Fruit fly (Drosophila melanogaster) whole organism, wandering third instar larva: Measurements from ENCODE around the gene EMC4.

Source experiments
- Abd-B ChIP-seq: fragments of >200 bp; optimal IDR thresholded peaks from 2 replicates; lab custom pipeline; 2017; ENCODE audit warnings: missing biosample characterization, missing genetic modification characterization
- CG32264 ChIP-seq: fragments of 200-800 bp; sonication (Bioruptor generic); optimal IDR thresholded peaks from 2 replicates; lab custom pipeline; 2016; ENCODE audit warnings: missing biosample characterization, missing genetic modification characterization
- CG9705 ChIP-seq: fragments of 200-800 bp; sonication (Bioruptor generic); optimal IDR thresholded peaks from 2 replicates; lab custom pipeline; 2018; ENCODE audit warnings: missing biosample characterization, mild to moderate bottlenecking, missing genetic modification characterization
- CrebA ChIP-seq: fragments of 200-800 bp; sonication (Bioruptor generic); optimal IDR thresholded peaks from 2 replicates; lab custom pipeline; 2016; ENCODE audit warnings: missing biosample characterization, mild to moderate bottlenecking, missing genetic modification characterization, borderline replicate concordance
- Dfd ChIP-seq: fragments of >200 bp; optimal IDR thresholded peaks from 2 replicates; lab custom pipeline; 2017; ENCODE audit warnings: missing biosample characterization, missing genetic modification characterization
- Dif ChIP-seq: fragments of 200-275, 200-300 bp; sonication (Bioruptor generic); optimal IDR thresholded peaks from 2 replicates; lab custom pipeline; 2018; ENCODE audit warnings: missing biosample characterization, missing genetic modification characterization; ENCODE audit not compliant: partially characterized antibody
- GATAd ChIP-seq: sonication (Bioruptor generic); optimal IDR thresholded peaks from 2 replicates; lab custom pipeline; 2016; ENCODE audit warnings: missing biosample characterization, missing genetic modification characterization
- HLH106 ChIP-seq: fragments of 200-800 bp; optimal IDR thresholded peaks from 3 replicates; lab custom pipeline; 2019; ENCODE audit warnings: missing biosample characterization, mild to moderate bottlenecking, missing genetic modification characterization, moderate library complexity
- Hnf4 ChIP-seq: fragments of 200-800 bp; sonication (Bioruptor generic); optimal IDR thresholded peaks from 2 replicates; lab custom pipeline; 2016; ENCODE audit warnings: missing biosample characterization, mild to moderate bottlenecking, missing genetic modification characterization
- Hr78 ChIP-seq: fragments of >200 bp; optimal IDR thresholded peaks from 2 replicates; lab custom pipeline; 2017; ENCODE audit warnings: missing biosample characterization, missing genetic modification characterization
- Hr83 ChIP-seq: fragments of 200-300 bp; sonication (Bioruptor generic); optimal IDR thresholded peaks from 2 replicates; lab custom pipeline; 2016; ENCODE audit warnings: missing biosample characterization, mild to moderate bottlenecking, missing genetic modification characterization, moderate library complexity; ENCODE audit not compliant: poor library complexity, severe bottlenecking
- Jra ChIP-seq: sonication (Bioruptor generic); optimal IDR thresholded peaks from 2 replicates; lab custom pipeline; 2016; ENCODE audit warnings: missing biosample characterization, missing genetic modification characterization
- Mio ChIP-seq: sonication (Bioruptor generic); optimal IDR thresholded peaks from 2 replicates; lab custom pipeline; 2016; ENCODE audit warnings: missing biosample characterization, missing genetic modification characterization
- Myc ChIP-seq: fragments of >200 bp; optimal IDR thresholded peaks from 2 replicates; lab custom pipeline; 2017
- N ChIP-seq: fragments of >200 bp; optimal IDR thresholded peaks from 2 replicates; lab custom pipeline; 2018; ENCODE audit warnings: missing biosample characterization, missing external identifiers, missing genetic modification characterization
- OdsH ChIP-seq: fragments of 200-800 bp; sonication (Bioruptor generic); optimal IDR thresholded peaks from 2 replicates; lab custom pipeline; 2016; ENCODE audit warnings: missing biosample characterization, mild to moderate bottlenecking, missing genetic modification characterization
- Rel ChIP-seq, 2 experiments: fragments of 200-800 bp; sonication (Bioruptor generic) in 1 of 2; optimal IDR thresholded peaks; 2 replicates in 1 of 2; 3 replicates in 1 of 2; lab custom pipeline; 2016 to 2019; ENCODE audit warnings: mild to moderate bottlenecking in 2 of 2, missing biosample characterization in 2 of 2, missing genetic modification characterization in 2 of 2, moderate library complexity in 1 of 2
- Sp1 ChIP-seq: fragments of 200-800 bp; sonication (Bioruptor generic); optimal IDR thresholded peaks from 3 replicates; lab custom pipeline; 2019; ENCODE audit warnings: missing biosample characterization, mild to moderate bottlenecking, missing genetic modification characterization, moderate library complexity
- Vsx2 ChIP-seq: fragments of 200-300, 225-300 bp; sonication (Bioruptor generic); optimal IDR thresholded peaks from 2 replicates; lab custom pipeline; 2018; ENCODE audit warnings: missing biosample characterization, missing genetic modification characterization; ENCODE audit not compliant: partially characterized antibody
- br ChIP-seq: fragments of 200-800 bp; sonication (Bioruptor generic); optimal IDR thresholded peaks from 2 replicates; lab custom pipeline; 2016; ENCODE audit warnings: missing biosample characterization, missing genetic modification characterization
- brk ChIP-seq: fragments of 200-800 bp; sonication (Bioruptor generic); optimal IDR thresholded peaks from 2 replicates; lab custom pipeline; 2016; ENCODE audit warnings: missing biosample characterization, mild to moderate bottlenecking, missing genetic modification characterization
- dl ChIP-seq, 2 experiments: fragments of 175-275, 200-275 bp in 1 of 2; fragments of 200-275 bp in 1 of 2; sonication (Bioruptor generic); optimal IDR thresholded peaks; lab custom pipeline; 2018; ENCODE audit warnings: mild to moderate bottlenecking in 2 of 2, missing biosample characterization in 2 of 2, missing genetic modification characterization in 2 of 2, moderate library complexity in 2 of 2; ENCODE audit not compliant: partially characterized antibody in 2 of 2, insufficient read depth in 1 of 2
- dmrt93B ChIP-seq: fragments of 200-800 bp; sonication (Bioruptor generic); optimal IDR thresholded peaks from 2 replicates; lab custom pipeline; 2018; ENCODE audit warnings: missing biosample characterization, mild to moderate bottlenecking, missing genetic modification characterization
- dsf ChIP-seq: sonication (Bioruptor generic); optimal IDR thresholded peaks from 2 replicates; lab custom pipeline; 2016; ENCODE audit warnings: missing biosample characterization, missing genetic modification characterization, borderline replicate concordance
- ey ChIP-seq: fragments of 200-800 bp; sonication (Bioruptor generic); optimal IDR thresholded peaks from 2 replicates; lab custom pipeline; 2016; ENCODE audit warnings: missing biosample characterization, missing genetic modification characterization
- foxo ChIP-seq, 2 experiments: fragments of 200-800 bp; sonication (Bioruptor generic); optimal IDR thresholded peaks; 2 replicates in 1 of 2; 3 replicates in 1 of 2; lab custom pipeline; 2016 to 2017; ENCODE audit warnings: missing biosample characterization in 2 of 2, missing genetic modification characterization in 2 of 2
- fru ChIP-seq: fragments of 200-800 bp; sonication (Bioruptor generic); optimal IDR thresholded peaks from 3 replicates; lab custom pipeline; 2016; ENCODE audit warnings: missing biosample characterization, mild to moderate bottlenecking, missing genetic modification characterization
- h ChIP-seq: fragments of 200-800 bp; sonication (Bioruptor generic); optimal IDR thresholded peaks from 3 replicates; lab custom pipeline; 2016; ENCODE audit warnings: missing biosample characterization, mild to moderate bottlenecking, missing genetic modification characterization
- jim ChIP-seq: fragments of 175-275, 200-325 bp; sonication (Bioruptor generic); optimal IDR thresholded peaks from 2 replicates; lab custom pipeline; 2016; ENCODE audit warnings: missing biosample characterization, mild to moderate bottlenecking, missing genetic modification characterization
- lola ChIP-seq: fragments of >200 bp; optimal IDR thresholded peaks from 2 replicates; lab custom pipeline; 2017; ENCODE audit warnings: missing biosample characterization, missing genetic modification characterization
- pan ChIP-seq: fragments of >200 bp; optimal IDR thresholded peaks from 2 replicates; lab custom pipeline; 2017
- psq ChIP-seq: fragments of 200-800 bp; sonication (Bioruptor generic); optimal IDR thresholded peaks from 3 replicates; lab custom pipeline; 2017; ENCODE audit warnings: missing biosample characterization, mild to moderate bottlenecking, missing genetic modification characterization, moderate library complexity
- rgr ChIP-seq: fragments of 200-800 bp; sonication (Bioruptor generic); optimal IDR thresholded peaks from 3 replicates; lab custom pipeline; 2016; ENCODE audit warnings: missing biosample characterization, mild to moderate bottlenecking, missing genetic modification characterization
- sage ChIP-seq: fragments of 200-800 bp; sonication (Bioruptor generic); optimal IDR thresholded peaks from 2 replicates; lab custom pipeline; 2016; ENCODE audit warnings: missing biosample characterization, mild to moderate bottlenecking, missing genetic modification characterization
- sv ChIP-seq: fragments of 200-800 bp; sonication (Bioruptor generic); optimal IDR thresholded peaks from 3 replicates; lab custom pipeline; 2016; ENCODE audit warnings: missing biosample characterization, missing genetic modification characterization
- tai ChIP-seq: sonication (Bioruptor generic); optimal IDR thresholded peaks from 2 replicates; lab custom pipeline; 2016; ENCODE audit warnings: missing biosample characterization, missing genetic modification characterization
- usp ChIP-seq: fragments of >200 bp; optimal IDR thresholded peaks from 2 replicates; lab custom pipeline; 2017; ENCODE audit warnings: missing biosample characterization, missing genetic modification characterization
- woc ChIP-seq: sonication (Bioruptor generic); optimal IDR thresholded peaks from 2 replicates; lab custom pipeline; 2016; ENCODE audit warnings: missing biosample characterization, mild to moderate bottlenecking, missing genetic modification characterization

EMC4 gene

DNA sequence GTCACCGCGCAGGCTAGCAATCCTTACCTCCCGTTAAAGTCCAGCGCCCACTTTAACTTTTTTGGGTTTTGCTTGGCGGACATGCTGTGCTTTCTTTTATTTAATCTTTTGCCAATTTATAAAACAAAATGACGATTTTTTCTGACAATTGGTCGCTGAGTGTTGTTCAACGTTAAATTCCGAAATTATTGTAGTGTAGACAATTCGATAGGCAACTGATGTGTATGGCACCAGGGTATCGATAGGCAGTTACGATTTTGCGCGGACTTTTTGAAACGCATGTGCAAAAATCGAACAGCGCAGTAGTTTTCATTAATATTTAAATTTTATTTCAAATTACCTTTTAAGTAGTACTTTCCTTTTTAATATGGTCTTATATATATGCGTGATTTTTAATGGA, at the start of gene EMC4:
Gene EMC4 (minus strand): TSS at position 174 of the 400 bp plus-strand sequence.
- no peak for TF ChIP-seq N
- no peak for TF ChIP-seq Dif (GFP tag; lab: Kevin White, UChicago)
- peak in 1 of 2 experiments; percentile 70 for TF ChIP-seq foxo (GFP tag; optimal IDR thresholded peaks at IDR 0.05; lab: Kevin White, UChicago)
- no peak for TF ChIP-seq CG9705 (GFP tag; lab: Kevin White, UChicago)
- peak; percentile 75 for TF ChIP-seq brk
- peak; percentile 53 for TF ChIP-seq dsf (GFP tag; lab: Kevin White, UChicago)
- TF ChIP-seq fru: peak; percentile 65
- peak; percentile 28 for TF ChIP-seq HLH106
- peak; percentile 48 for TF ChIP-seq psq
- TF ChIP-seq Hr78 (GFP tag; lab: Kevin White, UChicago): no peak
- TF ChIP-seq dl (GFP tag; optimal IDR thresholded peaks at IDR 0.05; lab: Kevin White, UChicago; ENCODE audit: insufficient read depth in 1 of 2, partially characterized antibody in 2 of 2): no peak
- peak; percentile 27 for TF ChIP-seq sv (GFP tag; lab: Kevin White, UChicago)
- TF ChIP-seq Mio: no peak
- peak; percentile 43 for TF ChIP-seq CG32264
- TF ChIP-seq h: peak; percentile 76
- no peak for TF ChIP-seq usp (GFP tag; lab: Kevin White, UChicago)
- no peak for TF ChIP-seq Abd-B (GFP tag; lab: Kevin White, UChicago)
- TF ChIP-seq Hr83 (GFP tag; lab: Kevin White, UChicago): peak; percentile 88
- TF ChIP-seq Dfd (GFP tag; lab: Kevin White, UChicago): no peak
- TF ChIP-seq CrebA: no peak
- no peak for TF ChIP-seq pan (lab: Kevin White, UChicago)
- no peak for TF ChIP-seq jim
- TF ChIP-seq Jra (GFP tag; lab: Kevin White, UChicago): peak; percentile 65
- no peak for TF ChIP-seq Myc (lab: Kevin White, UChicago)
- TF ChIP-seq Vsx2 (GFP tag; lab: Kevin White, UChicago): no peak
- TF ChIP-seq Rel (GFP tag; optimal IDR thresholded peaks at IDR 0.05; lab: Kevin White, UChicago): no peak
- peak; percentile 34 for TF ChIP-seq Rel (tag; optimal IDR thresholded peaks at IDR 0.05; lab: Kevin White, UChicago)
- peak; percentile 79 for TF ChIP-seq rgr (GFP tag; lab: Kevin White, UChicago)
- peak; percentile 89 for TF ChIP-seq Hnf4
- TF ChIP-seq woc (GFP tag; lab: Kevin White, UChicago): peak; percentile 34
- no peak for TF ChIP-seq GATAd
- TF ChIP-seq sage (GFP tag; lab: Kevin White, UChicago): peak; percentile 66
- peak; percentile 45 for TF ChIP-seq Sp1 (GFP tag; lab: Kevin White, UChicago)
- TF ChIP-seq lola (GFP tag; lab: Kevin White, UChicago): no peak
- TF ChIP-seq tai: no peak
- TF ChIP-seq ey (GFP tag; lab: Kevin White, UChicago): peak; percentile 58
- TF ChIP-seq OdsH (GFP tag; lab: Kevin White, UChicago): peak; percentile 59
- peak; percentile 53 for TF ChIP-seq br (GFP tag; lab: Kevin White, UChicago)
- no peak for TF ChIP-seq dmrt93B (GFP tag; lab: Kevin White, UChicago)
- TF ChIP-seq, all 38 proteins: peak for 20

DNA sequence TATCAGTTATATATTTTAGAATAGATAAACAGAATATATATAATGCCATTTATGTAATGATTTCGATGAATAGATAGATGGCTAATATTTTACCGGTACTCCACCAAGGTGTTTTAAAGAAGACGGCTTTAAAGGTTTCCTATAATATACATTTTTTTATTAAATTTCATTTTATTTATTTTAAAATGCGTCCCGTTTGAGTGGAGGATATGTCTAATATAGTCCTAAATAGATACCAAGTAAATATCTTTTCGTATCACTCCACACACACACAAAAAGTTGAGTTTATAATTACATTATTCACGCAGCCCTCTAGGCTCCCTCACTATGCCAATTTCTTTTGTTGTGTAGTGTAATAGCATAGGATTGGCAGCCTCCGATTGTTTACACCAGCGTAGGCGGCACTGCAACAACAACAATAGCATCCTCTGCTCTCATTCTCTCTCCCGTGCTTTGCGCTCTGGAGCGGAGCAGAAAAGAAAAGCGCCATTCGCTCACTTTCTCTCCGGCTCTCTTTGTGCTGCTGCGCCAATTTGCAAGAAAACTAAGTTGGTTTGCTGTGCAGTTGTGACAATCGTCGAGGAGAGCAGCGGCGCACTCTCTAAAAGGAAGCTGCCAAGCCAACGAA, 42.0 kb upstream of the EMC4 start, which contains the start of gene CG12768:
Gene CG12768 (plus strand): TSS at position 578 of the 628 bp plus-strand sequence.
- TF ChIP-seq Abd-B (GFP tag; lab: Kevin White, UChicago) (no peak), CG32264 (no peak), Myc (lab: Kevin White, UChicago) (no peak), Dfd (GFP tag; lab: Kevin White, UChicago) (no peak), HLH106 (peak; percentile 52), N (no peak), ey (GFP tag; lab: Kevin White, UChicago) (no peak), dmrt93B (GFP tag; lab: Kevin White, UChicago) (peak; percentile 45), Hr83 (GFP tag; lab: Kevin White, UChicago) (no peak), usp (GFP tag; lab: Kevin White, UChicago) (no peak), sage (GFP tag; lab: Kevin White, UChicago) (no peak), Vsx2 (GFP tag; lab: Kevin White, UChicago) (peak; percentile 47), Sp1 (GFP tag; lab: Kevin White, UChicago) (peak; percentile 54), CrebA (no peak), brk (no peak), Hnf4 (no peak), sv (GFP tag; lab: Kevin White, UChicago) (no peak), Hr78 (GFP tag; lab: Kevin White, UChicago) (no peak), dsf (GFP tag; lab: Kevin White, UChicago) (no peak), foxo (GFP tag; optimal IDR thresholded peaks at IDR 0.05; lab: Kevin White, UChicago) (no peak), psq (peak; percentile 16), fru (peak; percentile 2), pan (lab: Kevin White, UChicago) (no peak), h (no peak), Dif (GFP tag; lab: Kevin White, UChicago) (peak; percentile 70), jim (no peak), Mio (no peak), br (GFP tag; lab: Kevin White, UChicago) (no peak), tai (no peak), CG9705 (GFP tag; lab: Kevin White, UChicago) (no peak), woc (GFP tag; lab: Kevin White, UChicago) (no peak), Rel (GFP tag; optimal IDR thresholded peaks at IDR 0.05; lab: Kevin White, UChicago) (no peak), Rel (tag; optimal IDR thresholded peaks at IDR 0.05; lab: Kevin White, UChicago) (no peak), dl (GFP tag; optimal IDR thresholded peaks at IDR 0.05; lab: Kevin White, UChicago; ENCODE audit: insufficient read depth in 1 of 2, partially characterized antibody in 2 of 2) (peak; percentile 61 to 62), Jra (GFP tag; lab: Kevin White, UChicago) (no peak)
- TF ChIP-seq, all 38 proteins: peak for 8
